Worm (Caenorhabditis elegans) whole organism, young adult: ENCODE measurements around the gene K08E4.3.

Experiments used
- B0019.2 ChIP-seq: fragments of 200-800 bp; sonication (Bioruptor generic); conservative IDR thresholded peaks from 2 replicates; pipeline ENCODE4 v1.3.6; 2022; ENCODE audit warnings: missing genetic modification reagents, missing genetic modification characterization, missing compliant biosample characterization
- B0035.1 ChIP-seq: sonication (generic microtip); optimal IDR thresholded peaks from 2 replicates; lab custom pipeline; 2016; ENCODE audit warnings: missing genetic modification characterization, mild to moderate bottlenecking, missing compliant biosample characterization, missing genotype, missing genetic modification reagents
- C17E4.6 ChIP-seq: fragments of 200-800 bp; sonication (Bioruptor generic); IDR thresholded peaks from 2 replicates; pipeline ENCODE4 v1.3.6; 2022; ENCODE audit warnings: missing genetic modification reagents, missing genetic modification characterization, missing compliant biosample characterization
- D2030.7 ChIP-seq: fragments of 200-800 bp; sonication (Bioruptor generic); IDR thresholded peaks from 2 replicates; pipeline ENCODE4 v1.3.6; 2022; ENCODE audit warnings: missing genetic modification reagents, missing genetic modification characterization, missing compliant biosample characterization
- F22D6.2 ChIP-seq: sonication (generic microtip); optimal IDR thresholded peaks from 2 replicates; lab custom pipeline; 2016; ENCODE audit warnings: mild to moderate bottlenecking, missing genetic modification characterization, missing compliant biosample characterization
- F23B12.7 ChIP-seq: sonication (generic microtip); optimal IDR thresholded peaks from 2 replicates; lab custom pipeline; 2017; ENCODE audit warnings: missing genetic modification characterization, mild to moderate bottlenecking, missing compliant biosample characterization, antibody characterized with exemption, moderate library complexity; ENCODE audit not compliant: insufficient read depth
- F37B4.10 ChIP-seq: fragments of 200-800 bp; sonication (Bioruptor generic); IDR thresholded peaks from 2 replicates; pipeline ENCODE4 v1.3.6; 2022; ENCODE audit warnings: missing genetic modification characterization, missing compliant biosample characterization
- F55B11.4 ChIP-seq: sonication (generic microtip); optimal IDR thresholded peaks from 2 replicates; lab custom pipeline; 2016; ENCODE audit warnings: missing compliant biosample characterization, missing genetic modification characterization, borderline replicate concordance; ENCODE audit not compliant: insufficient read depth
- F57A8.1 ChIP-seq: fragments of 200-800 bp; sonication (Bioruptor generic); optimal IDR thresholded peaks from 2 replicates; lab custom pipeline; 2018; ENCODE audit warnings: mild to moderate bottlenecking, missing genetic modification characterization, moderate library complexity, missing compliant biosample characterization
- K11D2.4 ChIP-seq: fragments of 200-800 bp; sonication (Bioruptor generic); IDR thresholded peaks from 2 replicates; pipeline ENCODE4 v1.3.6; 2022; ENCODE audit warnings: missing genetic modification reagents, missing genetic modification characterization, missing compliant biosample characterization
- Y79H2A.3 ChIP-seq: fragments of 200-800 bp; sonication (Bioruptor generic); conservative IDR thresholded peaks from 2 replicates; pipeline ENCODE4 v1.3.6; 2022; ENCODE audit warnings: missing genetic modification reagents, missing genetic modification characterization, missing compliant biosample characterization
- Y95B8A.8 ChIP-seq: fragments of 200-800 bp; sonication (Bioruptor generic); IDR thresholded peaks from 2 replicates; pipeline ENCODE4 v1.3.6; 2022; ENCODE audit warnings: missing genetic modification reagents, missing genetic modification characterization, missing compliant biosample characterization
- ZK185.1 ChIP-seq: sonication (generic microtip); optimal IDR thresholded peaks from 2 replicates; lab custom pipeline; 2016; ENCODE audit warnings: mild to moderate bottlenecking, missing genetic modification characterization, missing compliant biosample characterization; ENCODE audit not compliant: poor library complexity, severe bottlenecking
- aptf-3 ChIP-seq: fragments of 200-800 bp; sonication (Bioruptor generic); IDR thresholded peaks from 2 replicates; pipeline ENCODE4 v1.3.6; 2022; ENCODE audit warnings: missing genetic modification characterization, missing compliant biosample characterization
- attf-6 ChIP-seq: fragments of 200-800 bp; sonication (Bioruptor generic); IDR thresholded peaks from 2 replicates; pipeline ENCODE4 v1.3.6; 2022; ENCODE audit warnings: missing genetic modification reagents, missing genetic modification characterization, missing compliant biosample characterization
- bed-1 ChIP-seq: fragments of 200-800 bp; sonication (Bioruptor generic); IDR thresholded peaks from 2 replicates; pipeline ENCODE4 v1.3.6; 2022; ENCODE audit warnings: missing genetic modification reagents, missing genetic modification characterization, missing compliant biosample characterization
- bed-2 ChIP-seq: fragments of 200-800 bp; sonication (Bioruptor generic); IDR thresholded peaks from 2 replicates; pipeline ENCODE4 v1.3.6; 2022; ENCODE audit warnings: missing genetic modification reagents, missing genetic modification characterization, missing compliant biosample characterization
- cebp-1 ChIP-seq, 2 experiments: fragments of 200-800 bp in 1 of 2; sonication (Bioruptor generic) in 1 of 2; sonication (generic microtip) in 1 of 2; IDR thresholded peaks in 1 of 2; optimal IDR thresholded peaks in 1 of 2; 2 replicates each; pipeline versions ENCODE4 v1.3.6 to Lab custom; 2017 to 2022; ENCODE audit warnings: missing compliant biosample characterization in 2 of 2, missing genetic modification characterization in 2 of 2, mild to moderate bottlenecking in 1 of 2, missing genetic modification reagents in 1 of 2, moderate library complexity in 1 of 2
- ceh-100 ChIP-seq: fragments of 200-800 bp; sonication (Bioruptor generic); IDR thresholded peaks from 2 replicates; pipeline ENCODE4 v1.3.6; 2022; ENCODE audit warnings: missing genetic modification reagents, missing genetic modification characterization, missing compliant biosample characterization
- chd-7 ChIP-seq: sonication (generic microtip); optimal IDR thresholded peaks from 2 replicates; lab custom pipeline; 2016; ENCODE audit warnings: mild to moderate bottlenecking, missing genetic modification characterization, moderate library complexity, missing compliant biosample characterization
- dpl-1 ChIP-seq: fragments of 150-350 bp; optimal IDR thresholded peaks from 2 replicates; lab custom pipeline; 2014; ENCODE audit warnings: missing biosample characterization, missing genetic modification reagents, missing genetic modification characterization
- efl-1 ChIP-seq: fragments of 150-350 bp; optimal IDR thresholded peaks from 2 replicates; lab custom pipeline; 2014; ENCODE audit warnings: missing biosample characterization, missing genetic modification reagents, missing genetic modification characterization
- egl-18 ChIP-seq: fragments of 200-800 bp; sonication (Bioruptor generic); IDR thresholded peaks from 2 replicates; pipeline ENCODE4 v1.3.6; 2022; ENCODE audit warnings: missing genetic modification reagents, missing genetic modification characterization, missing compliant biosample characterization
- egrh-3 ChIP-seq: fragments of 200-800 bp; sonication (Bioruptor generic); IDR thresholded peaks from 2 replicates; pipeline ENCODE4 v1.3.6; 2022; ENCODE audit warnings: missing genetic modification reagents, missing genetic modification characterization, missing compliant biosample characterization
- fkh-3 ChIP-seq: sonication (generic microtip); optimal IDR thresholded peaks from 2 replicates; lab custom pipeline; 2016; ENCODE audit warnings: mild to moderate bottlenecking, missing genetic modification characterization, missing compliant biosample characterization
- hmg-1.2 ChIP-seq: fragments of 200-800 bp; sonication (Bioruptor generic); IDR thresholded peaks from 2 replicates; pipeline ENCODE4 v1.3.6; 2022; ENCODE audit warnings: missing genetic modification reagents, missing genetic modification characterization, missing compliant biosample characterization
- lin-35 ChIP-seq, 3 experiments: fragments of 150-350 bp in 2 of 3; sonication (generic microtip) in 1 of 3; optimal IDR thresholded peaks; 2 replicates each; lab custom pipeline; 2014 to 2018; ENCODE audit warnings: missing biosample characterization in 3 of 3, missing genetic modification characterization in 3 of 3, missing genetic modification reagents in 3 of 3
- lsl-1 ChIP-seq: fragments of 200-800 bp; sonication (Bioruptor generic); optimal IDR thresholded peaks from 2 replicates; lab custom pipeline; 2018; ENCODE audit warnings: mild to moderate bottlenecking, missing genetic modification characterization, moderate library complexity, missing compliant biosample characterization
- madf-10 ChIP-seq: sonication (generic microtip); optimal IDR thresholded peaks from 2 replicates; lab custom pipeline; 2016; ENCODE audit warnings: mild to moderate bottlenecking, missing genetic modification characterization, missing compliant biosample characterization
- madf-3 ChIP-seq: fragments of 200-800 bp; sonication (Bioruptor generic); IDR thresholded peaks from 2 replicates; pipeline ENCODE4 v1.3.6; 2022; ENCODE audit warnings: missing genetic modification reagents, missing genetic modification characterization, missing compliant biosample characterization
- mel-28 ChIP-seq: sonication (generic microtip); optimal IDR thresholded peaks from 2 replicates; lab custom pipeline; 2016; ENCODE audit warnings: borderline replicate concordance, mild to moderate bottlenecking, missing genetic modification characterization, missing compliant biosample characterization
- nfya-1 ChIP-seq: sonication (generic microtip); optimal IDR thresholded peaks from 2 replicates; lab custom pipeline; 2017; ENCODE audit warnings: antibody characterized with exemption, missing compliant biosample characterization, missing genetic modification characterization, borderline replicate concordance; ENCODE audit not compliant: insufficient read depth
- nfya-2 ChIP-seq: fragments of 200-800 bp; sonication (Bioruptor generic); IDR thresholded peaks from 2 replicates; pipeline ENCODE4 v1.3.6; 2022; ENCODE audit warnings: missing genetic modification reagents, missing genetic modification characterization, missing compliant biosample characterization
- nhr-120 ChIP-seq: fragments of 200-800 bp; sonication (Bioruptor generic); IDR thresholded peaks from 2 replicates; pipeline ENCODE4 v1.3.6; 2022; ENCODE audit warnings: missing genetic modification characterization, missing compliant biosample characterization
- rcor-1 ChIP-seq: fragments of 200-800 bp; sonication (Bioruptor generic); IDR thresholded peaks from 2 replicates; pipeline ENCODE4 v1.3.6; 2022; ENCODE audit warnings: missing genetic modification reagents, missing genetic modification characterization, missing compliant biosample characterization
- rpc-1 ChIP-seq, 2 experiments: fragments of 150-350 bp in 1 of 2; sonication (generic microtip) in 1 of 2; optimal IDR thresholded peaks; 2 replicates each; lab custom pipeline; 2014 to 2018; ENCODE audit warnings: missing biosample characterization in 1 of 2, missing genetic modification characterization in 1 of 2, missing genetic modification reagents in 1 of 2, missing genotype in 1 of 2
- sdz-38 ChIP-seq: sonication (generic microtip); optimal IDR thresholded peaks from 2 replicates; lab custom pipeline; 2016; ENCODE audit warnings: missing genotype, missing genetic modification characterization, missing compliant biosample characterization
- sea-2 ChIP-seq: fragments of 200-800 bp; sonication (Bioruptor generic); IDR thresholded peaks from 2 replicates; pipeline ENCODE4 v1.3.6; 2022; ENCODE audit warnings: missing genetic modification characterization, missing compliant biosample characterization
- snpc-1.3 ChIP-seq: sonication (generic microtip); optimal IDR thresholded peaks from 2 replicates; lab custom pipeline; 2017; ENCODE audit warnings: missing genetic modification characterization, mild to moderate bottlenecking, missing compliant biosample characterization, antibody characterized with exemption, moderate library complexity, missing genotype, missing genetic modification reagents; ENCODE audit not compliant: insufficient read depth
- snpc-3.4 ChIP-seq: sonication (generic microtip); optimal IDR thresholded peaks from 2 replicates; lab custom pipeline; 2017; ENCODE audit warnings: missing genetic modification characterization, mild to moderate bottlenecking, missing compliant biosample characterization, antibody characterized with exemption, moderate library complexity, missing genotype, missing genetic modification reagents
- xnd-1 ChIP-seq: sonication (generic microtip); optimal IDR thresholded peaks from 2 replicates; lab custom pipeline; 2016; ENCODE audit warnings: missing genotype, missing genetic modification reagents, missing genetic modification characterization, missing compliant biosample characterization
- zfh-2 ChIP-seq: fragments of 200-800 bp; sonication (Bioruptor generic); conservative IDR thresholded peaks from 2 replicates; pipeline ENCODE4 v1.3.6; 2022; ENCODE audit warnings: missing genetic modification reagents, missing genetic modification characterization, missing compliant biosample characterization
- zim-3 ChIP-seq: sonication (generic microtip); optimal IDR thresholded peaks from 2 replicates; lab custom pipeline; 2017; ENCODE audit warnings: mild to moderate bottlenecking, missing genetic modification characterization, moderate library complexity, missing compliant biosample characterization
- ztf-26 ChIP-seq: sonication (generic microtip); optimal IDR thresholded peaks from 2 replicates; lab custom pipeline; 2017; ENCODE audit warnings: missing genetic modification characterization, missing compliant biosample characterization
- ztf-28 ChIP-seq: fragments of 200-800 bp; sonication (Bioruptor generic); IDR thresholded peaks from 2 replicates; pipeline ENCODE4 v1.3.6; 2022; ENCODE audit warnings: missing genetic modification reagents, missing genetic modification characterization, missing compliant biosample characterization
- ztf-3 ChIP-seq: fragments of 200-800 bp; sonication (Bioruptor generic); optimal IDR thresholded peaks from 2 replicates; lab custom pipeline; 2018; ENCODE audit warnings: mild to moderate bottlenecking, missing genetic modification characterization, missing compliant biosample characterization

Gene K08E4.3

DNA sequence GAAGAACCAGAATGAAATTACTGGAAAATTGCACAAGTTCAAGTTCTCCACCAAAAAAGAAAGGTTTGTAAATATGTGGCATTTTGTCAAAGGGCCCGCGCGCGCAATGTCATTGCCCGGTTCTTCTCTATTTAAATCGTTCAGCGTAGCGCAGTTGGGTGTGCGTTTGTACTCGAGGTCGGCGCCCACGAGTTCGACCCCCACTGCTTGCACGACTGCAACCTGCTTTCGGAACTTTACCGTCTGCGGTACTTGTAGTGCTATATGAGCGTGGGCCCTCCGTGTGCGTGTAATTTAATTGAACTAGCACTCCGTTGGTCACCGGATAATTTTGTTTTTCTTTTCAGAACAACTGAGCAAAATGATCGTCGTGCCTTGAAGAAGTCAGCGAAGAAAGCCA is 29.0 kb downstream of the K08E4.3 start (continued):
- TF ChIP-seq nfya-1 (tag; lab: Kevin White, UChicago) (no peak), F55B11.4 (tag; lab: Kevin White, UChicago) (no peak), ztf-26 (tag; lab: Kevin White, UChicago) (peak; percentile 75), mel-28 (tag; lab: Kevin White, UChicago) (no peak), dpl-1 (peak; percentile 24), snpc-3.4 (peak; percentile 67), efl-1 (GFP tag; lab: Kevin White, UChicago) (peak; percentile 41), hmg-1.2 (peak; percentile 67), xnd-1 (tag; lab: Kevin White, UChicago) (peak; percentile 36), bed-1 (GFP tag; lab: Robert Waterston, UW) (no peak), fkh-3 (tag; lab: Kevin White, UChicago) (peak; percentile 55), aptf-3 (GFP tag; lab: Robert Waterston, UW) (peak; percentile 91), F22D6.2 (tag; lab: Kevin White, UChicago) (peak; percentile 29), ztf-28 (GFP tag; lab: Robert Waterston, UW) (peak; percentile 94), zim-3 (tag; lab: Kevin White, UChicago) (peak; percentile 61), rpc-1 (optimal IDR thresholded peaks at IDR 0.05; lab: Kevin White, UChicago) (peak; percentile 80), rpc-1 (tag; optimal IDR thresholded peaks at IDR 0.05; lab: Kevin White, UChicago) (peak; percentile 91), snpc-1.3 (tag; lab: Kevin White, UChicago) (peak; percentile 87), cebp-1 (GFP tag; IDR thresholded peaks at IDR 0.05; lab: Robert Waterston, UW) (no peak), cebp-1 (tag; optimal IDR thresholded peaks at IDR 0.05; lab: Kevin White, UChicago) (peak; percentile 79), F57A8.1 (peak; percentile 45), sdz-38 (tag; lab: Kevin White, UChicago) (no peak), egl-18 (GFP tag; lab: Robert Waterston, UW) (peak; percentile 85), ztf-3 (no peak), chd-7 (tag; lab: Kevin White, UChicago) (peak; percentile 91), egrh-3 (GFP tag; lab: Robert Waterston, UW) (peak; percentile 59; the same call in 1 of the 2 replicates), zfh-2 (GFP tag; lab: Robert Waterston, UW) (peak; percentile 86), B0035.1 (tag; lab: Kevin White, UChicago) (peak; percentile 78), F23B12.7 (tag; lab: Kevin White, UChicago) (peak; percentile 97), C17E4.6 (peak; percentile 75; the same call in 1 of the 2 replicates), Y95B8A.8 (GFP tag; lab: Robert Waterston, UW) (peak; percentile 76; the same call in 1 of the 2 replicates), bed-2 (peak; percentile 79), D2030.7 (GFP tag; lab: Robert Waterston, UW) (peak; percentile 85), nhr-120 (GFP tag; lab: Robert Waterston, UW) (no peak), madf-3 (0 out of 2 replicates have a peak, but pooled peaks have one; percentile 54), K11D2.4 (peak; percentile 78), nfya-2 (no peak), rcor-1 (GFP tag; lab: Robert Waterston, UW) (peak; percentile 86), Y79H2A.3 (GFP tag; lab: Robert Waterston, UW) (no peak), sea-2 (GFP tag; lab: Robert Waterston, UW) (no peak), B0019.2 (GFP tag; lab: Robert Waterston, UW) (0 out of 2 replicates have a peak, but pooled peaks have one; percentile 56), lin-35 (GFP tag; optimal IDR thresholded peaks at IDR 0.05; lab: Kevin White, UChicago) (peak in 2 of 3 experiments; percentile 4 to 13), lsl-1 (peak; percentile 76), attf-6 (GFP tag; lab: Robert Waterston, UW) (peak; percentile 73; the same call in 1 of the 2 replicates), ZK185.1 (tag; lab: Kevin White, UChicago) (peak; percentile 92), ceh-100 (peak; percentile 40; the same call in 1 of the 2 replicates), F37B4.10 (GFP tag; lab: Robert Waterston, UW) (no peak), madf-10 (tag; lab: Kevin White, UChicago) (peak; percentile 80)
